Fruit fly (Drosophila melanogaster) whole organism, pupa: ENCODE results near the gene prage.

Source experiments
- CG12605 ChIP-seq: fragments of 200-800 bp; sonication (Bioruptor generic); IDR thresholded peaks from 2 replicates; pipeline ENCODE4 v1.3.6; 2022; ENCODE audit warnings: missing biosample characterization, missing genetic modification characterization
- CG13204 ChIP-seq: fragments of 200-800 bp; sonication (Bioruptor generic); optimal IDR thresholded peaks from 2 replicates; lab custom pipeline; 2018; ENCODE audit warnings: missing biosample characterization, mild to moderate bottlenecking, missing genetic modification characterization, moderate library complexity
- CG14655 ChIP-seq: fragments of 200-800 bp; sonication (Bioruptor generic); optimal IDR thresholded peaks from 3 replicates; lab custom pipeline; 2017; ENCODE audit warnings: mild to moderate bottlenecking, missing biosample characterization, missing genetic modification reagents, missing genetic modification characterization
- CG15710 ChIP-seq: fragments of 200-800 bp; sonication (Bioruptor generic); optimal IDR thresholded peaks from 2 replicates; lab custom pipeline; 2018; ENCODE audit warnings: missing biosample characterization, mild to moderate bottlenecking, missing genetic modification characterization, moderate library complexity
- CG8301 ChIP-seq: fragments of 200-800 bp; sonication (Bioruptor generic); optimal IDR thresholded peaks from 2 replicates; lab custom pipeline; 2018; ENCODE audit warnings: missing biosample characterization, mild to moderate bottlenecking, missing genetic modification characterization
- EcR ChIP-seq: fragments of 200-800 bp; sonication (Bioruptor generic); optimal IDR thresholded peaks from 3 replicates; lab custom pipeline; 2019; ENCODE audit warnings: missing biosample characterization, missing genetic modification characterization, mild to moderate bottlenecking, moderate library complexity, missing genetic modification reagents
- Ets98B ChIP-seq: fragments of 200-800 bp; sonication (Bioruptor generic); IDR thresholded peaks from 2 replicates; pipeline ENCODE4 v1.3.6; 2022; ENCODE audit warnings: missing biosample characterization, missing genetic modification characterization
- Snoo ChIP-seq: fragments of 200-800 bp; sonication (Bioruptor generic); optimal IDR thresholded peaks from 3 replicates; lab custom pipeline; 2017; ENCODE audit warnings: missing biosample characterization, mild to moderate bottlenecking, missing genetic modification characterization, inconsistent platforms

- no peak for TF ChIP-seq Ets98B (GFP tag; lab: Robert Waterston, UW)
- peak; percentile 14 for TF ChIP-seq EcR
- TF ChIP-seq CG12605 (GFP tag; lab: Robert Waterston, UW), result no peak
- no peak for TF ChIP-seq CG14655 (GFP tag; lab: Kevin White, UChicago)
- TF ChIP-seq CG8301 (tag; lab: Kevin White, UChicago), result peak; percentile 27
- no peak for TF ChIP-seq CG15710 (tag; lab: Kevin White, UChicago)
- no peak for TF ChIP-seq Snoo (tag; lab: Kevin White, UChicago)
- no peak for TF ChIP-seq CG13204
Observed at dm6 chrX:1856605-1857004, 83.1 kb downstream of the prage start.
